Worm (Caenorhabditis elegans): ENCODE data around the gene cyc-2.2.

cyc-2.2 gene

ce11 chrV:12636248-12636647, 24.2 kb upstream of the cyc-2.2 start:
- TF ChIP-seq hlh-8 (tag; optimal IDR thresholded peaks at IDR 0.05) (peak; percentile 3), K09A11.1 (tag; optimal IDR thresholded peaks at IDR 0.05; ENCODE audit: insufficient read depth) (no peak)

ce11 chrV:12635218-12635617, 23.2 kb upstream of the cyc-2.2 start:
- TF ChIP-seq rnt-1 (tag; optimal IDR thresholded peaks at IDR 0.05) (no peak), sox-2 (GFP tag; IDR thresholded peaks at IDR 0.05) (no peak), odd-2 (tag; optimal IDR thresholded peaks at IDR 0.05) (no peak), lin-11 (tag; optimal IDR thresholded peaks at IDR 0.05) (no peak), ceh-14 (tag; optimal IDR thresholded peaks at IDR 0.05) (no peak), syd-9 (tag; optimal IDR thresholded peaks at IDR 0.05) (no peak)

ce11 chrV:12634746-12635145, 22.7 kb upstream of the cyc-2.2 start:
- no peak for TF ChIP-seq fax-1 (tag; optimal IDR thresholded peaks at IDR 0.05)
- TF ChIP-seq tbx-2 (tag; optimal IDR thresholded peaks at IDR 0.05), result no peak
- no peak for TF ChIP-seq F13H6.1 (tag; optimal IDR thresholded peaks at IDR 0.05)
- no peak for TF ChIP-seq nfya-1 (tag; optimal IDR thresholded peaks at IDR 0.05)
- no peak for TF ChIP-seq nhr-232 (tag; optimal IDR thresholded peaks at IDR 0.05)
- TF ChIP-seq lim-6 (tag; optimal IDR thresholded peaks at IDR 0.05), result no peak
- no peak for TF ChIP-seq hlh-13 (GFP tag; optimal IDR thresholded peaks at IDR 0.05)
- TF ChIP-seq ceh-2 (tag; optimal IDR thresholded peaks at IDR 0.05), result no peak

- TF ChIP-seq pros-1 (tag; optimal IDR thresholded peaks at IDR 0.05) (no peak), elt-2 (tag; optimal IDR thresholded peaks at IDR 0.05) (peak; percentile 93)
Observed at ce11 chrV:12634050-12634449, 22.0 kb upstream of the cyc-2.2 start.

ce11 chrV:12633046-12633445, 21.0 kb upstream of the cyc-2.2 start:
- no peak for TF ChIP-seq nhr-232 (tag; optimal IDR thresholded peaks at IDR 0.05)
- TF ChIP-seq ama-1 (optimal IDR thresholded peaks at IDR 0.05), result no peak
- no peak for TF ChIP-seq ceh-2 (tag; optimal IDR thresholded peaks at IDR 0.05)
- TF ChIP-seq elt-4 (tag; optimal IDR thresholded peaks at IDR 0.05), result no peak
- peak; percentile 36 for TF ChIP-seq sox-4 (tag; optimal IDR thresholded peaks at IDR 0.05)
- no peak for TF ChIP-seq ceh-45 (GFP tag; IDR thresholded peaks at IDR 0.05)
- TF ChIP-seq zip-5 (tag; optimal IDR thresholded peaks at IDR 0.05), result no peak

ce11 chrV:12632048-12632447, 20.0 kb upstream of the cyc-2.2 start, which contains the start of gene srx-113:
Gene srx-113, minus strand, starts transcription at chrV:12632148.
- TF ChIP-seq mec-3 (tag; optimal IDR thresholded peaks at IDR 0.05; ENCODE audit: borderline replicate concordance), result no peak
- no peak for TF ChIP-seq npax-4 (tag; optimal IDR thresholded peaks at IDR 0.05)
- no peak for TF ChIP-seq hlh-8 (tag; optimal IDR thresholded peaks at IDR 0.05)
- no peak for TF ChIP-seq tbx-7 (tag; optimal IDR thresholded peaks at IDR 0.05)
- no peak for TF ChIP-seq ceh-30 (tag; optimal IDR thresholded peaks at IDR 0.05)
- TF ChIP-seq rnt-1 (tag; optimal IDR thresholded peaks at IDR 0.05), result no peak
- TF ChIP-seq C08G9.2 (tag; optimal IDR thresholded peaks at IDR 0.05), result no peak
- TF ChIP-seq unc-3 (GFP tag; conservative IDR thresholded peaks at IDR 0.05), result no peak
- no peak for TF ChIP-seq unc-3 (tag; optimal IDR thresholded peaks at IDR 0.05)
- TF ChIP-seq unc-42 (tag; optimal IDR thresholded peaks at IDR 0.05), result no peak
- no peak for TF ChIP-seq F13H6.1 (tag; optimal IDR thresholded peaks at IDR 0.05)
- no peak for TF ChIP-seq elt-4 (tag; optimal IDR thresholded peaks at IDR 0.05)
- TF ChIP-seq ceh-19 (GFP tag; optimal IDR thresholded peaks at IDR 0.05), result no peak
- no peak for TF ChIP-seq nhr-11 (tag; optimal IDR thresholded peaks at IDR 0.05)
- TF ChIP-seq ceh-6 (GFP tag; optimal IDR thresholded peaks at IDR 0.05), result no peak
